Worm (Caenorhabditis elegans): ENCODE data around the gene atgp-1.

DNA sequence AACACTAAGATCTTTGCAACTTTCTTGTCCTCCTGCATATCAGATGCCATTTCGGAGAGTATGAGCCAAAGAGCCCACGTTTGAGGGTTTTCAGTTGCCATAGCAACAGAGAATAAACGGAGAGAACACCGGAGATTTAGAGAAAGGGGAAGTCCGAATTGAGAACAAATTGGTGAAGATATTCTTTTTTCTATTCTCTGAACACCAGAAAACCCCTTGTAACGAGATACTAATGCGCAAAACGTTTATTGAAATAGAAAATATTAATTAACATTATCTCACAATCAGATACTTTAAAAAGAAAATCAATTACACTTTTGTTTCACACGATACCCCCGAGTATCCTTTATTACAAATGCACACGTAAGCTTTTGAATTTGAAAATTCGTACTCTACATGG, 32.8 kb downstream of the atgp-1 start, which contains the start of gene ifta-2:
- TF ChIP-seq unc-39 (tag; optimal IDR thresholded peaks at IDR 0.05) (no peak), lin-39 (tag; optimal IDR thresholded peaks at IDR 0.05) (no peak), nhr-12 (tag; optimal IDR thresholded peaks at IDR 0.05) (no peak), nhr-23 (tag; optimal IDR thresholded peaks at IDR 0.05) (no peak)
